Fruit fly (Drosophila melanogaster): Measurements from ENCODE around the gene CG9213.

CG9213 gene

DNA sequence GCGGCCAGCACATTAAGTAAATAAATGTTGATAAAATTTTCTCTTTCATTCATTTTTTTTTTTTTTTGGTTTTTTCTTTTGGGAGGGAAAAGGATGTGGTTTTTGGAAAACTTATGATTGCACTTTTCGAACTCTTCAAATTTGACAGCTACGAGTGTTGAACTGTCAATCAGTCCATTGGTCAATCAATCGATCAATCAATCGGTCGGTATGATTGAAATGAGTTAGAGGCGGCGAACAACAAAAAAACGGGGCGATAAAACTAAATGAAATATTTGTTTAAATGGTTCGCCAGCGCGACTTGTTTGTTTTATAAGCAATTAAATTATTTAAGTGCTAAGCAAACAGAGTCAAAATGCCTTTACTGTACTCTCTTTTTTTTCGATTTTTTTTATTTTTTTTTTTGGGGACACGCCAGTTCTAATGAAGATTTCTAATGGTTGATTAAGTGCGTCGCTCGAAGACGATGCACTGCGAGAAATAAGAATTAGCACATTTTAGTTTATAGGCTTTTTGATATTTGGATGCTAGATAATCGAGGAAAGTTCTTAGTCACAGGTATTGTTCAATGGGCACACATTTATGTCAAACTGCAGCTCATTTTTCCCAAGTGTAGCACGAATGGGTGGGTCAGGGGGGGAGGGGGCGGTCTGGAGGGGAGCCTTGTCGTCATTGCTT, 44.8 kb upstream of the CG9213 start (continued):
- TF ChIP-seq ewg (GFP tag; optimal IDR thresholded peaks at IDR 0.05) (peak; percentile 77), CG6175 (GFP tag; IDR thresholded peaks at IDR 0.05) (0 out of 3 replicates have a peak, but pooled peaks have one; percentile 8), so (GFP tag; IDR thresholded peaks at IDR 0.05) (peak; percentile 52; the same call in 1 of the 3 replicates), CG17568 (GFP tag; optimal IDR thresholded peaks at IDR 0.05) (peak; percentile 49), gce (GFP tag; IDR thresholded peaks at IDR 0.05) (0 out of 3 replicates have a peak, but pooled peaks have one; percentile 56), CG4617 (GFP tag; optimal IDR thresholded peaks at IDR 0.05; ENCODE audit: borderline replicate concordance) (peak; percentile 53), CG31224 (GFP tag; IDR thresholded peaks at IDR 0.05) (peak; percentile 56), pb (GFP tag; optimal IDR thresholded peaks at IDR 0.05) (peak; percentile 55), Usf (GFP tag; optimal IDR thresholded peaks at IDR 0.05) (peak; percentile 50), CG1233 (GFP tag; optimal IDR thresholded peaks at IDR 0.05) (peak; percentile 76), H15 (GFP tag; IDR thresholded peaks at IDR 0.05) (peak; percentile 79), prd (optimal IDR thresholded peaks at IDR 0.05) (no peak), prd (GFP tag; IDR thresholded peaks at IDR 0.05) (peak; percentile 83), CG13424 (tag; optimal IDR thresholded peaks at IDR 0.05) (peak; percentile 82), gem (tag; optimal IDR thresholded peaks at IDR 0.05) (peak; percentile 86), fru (optimal IDR thresholded peaks at IDR 0.05) (no peak), Rx (GFP tag; IDR thresholded peaks at IDR 0.05) (peak; percentile 76), CG7745 (tag; optimal IDR thresholded peaks at IDR 0.05) (no peak), CG9215 (GFP tag; IDR thresholded peaks at IDR 0.05) (peak; percentile 63), seq (GFP tag; IDR thresholded peaks at IDR 0.05) (peak; percentile 60), kah (GFP tag; optimal IDR thresholded peaks at IDR 0.05) (peak; percentile 61), hb (GFP tag; IDR thresholded peaks at IDR 0.05; ENCODE audit: partially characterized antibody) (no peak), CG4328 (GFP tag; optimal IDR thresholded peaks at IDR 0.05) (peak; percentile 47), CG11247 (GFP tag; IDR thresholded peaks at IDR 0.05) (peak; percentile 63; the same call in 1 of the 2 replicates), Dll (GFP tag; IDR thresholded peaks at IDR 0.05; ENCODE audit: partially characterized antibody) (no peak), ap (GFP tag; IDR thresholded peaks at IDR 0.05) (peak; percentile 80), CG3281 (GFP tag; optimal IDR thresholded peaks at IDR 0.05) (peak; percentile 69), vfl (GFP tag; optimal IDR thresholded peaks at IDR 0.05) (peak; percentile 27), CG2199 (GFP tag; IDR thresholded peaks at IDR 0.05) (peak; percentile 49; the same call in 1 of the 3 replicates), CG12769 (tag; optimal IDR thresholded peaks at IDR 0.05) (peak; percentile 80), nerfin-1 (tag; optimal IDR thresholded peaks at IDR 0.05) (peak; percentile 69), NFAT (GFP tag; IDR thresholded peaks at IDR 0.05) (peak; percentile 59; the same call in 1 of the 2 replicates), CG12071 (GFP tag; optimal IDR thresholded peaks at IDR 0.05) (peak; percentile 73), Ssrp (tag; optimal IDR thresholded peaks at IDR 0.05) (peak; percentile 78), bigmax (GFP tag; optimal IDR thresholded peaks at IDR 0.05) (no peak), p53 (GFP tag; optimal IDR thresholded peaks at IDR 0.05) (peak; percentile 14), gcm (GFP tag; optimal IDR thresholded peaks at IDR 0.05) (peak; percentile 56), row (GFP tag; IDR thresholded peaks at IDR 0.05) (peak; percentile 86), CG6254 (GFP tag; optimal IDR thresholded peaks at IDR 0.05) (peak; percentile 65), CG7786 (GFP tag; optimal IDR thresholded peaks at IDR 0.05) (peak; percentile 77), twi (tag; optimal IDR thresholded peaks at IDR 0.05) (peak; percentile 75), CG32767 (GFP tag; IDR thresholded peaks at IDR 0.05) (peak; percentile 40; the same call in 1 of the 2 replicates), CG6765 (GFP tag; optimal IDR thresholded peaks at IDR 0.05) (peak; percentile 23), CG14050 (GFP tag; IDR thresholded peaks at IDR 0.05) (peak; percentile 67; the same call in 2 of the 3 replicates), CG1602 (GFP tag; optimal IDR thresholded peaks at IDR 0.05) (peak; percentile 80), unc-4 (GFP tag; IDR thresholded peaks at IDR 0.05; ENCODE audit: partially characterized antibody) (no peak), CG8765 (GFP tag; IDR thresholded peaks at IDR 0.05) (no peak), CG2202 (tag; optimal IDR thresholded peaks at IDR 0.05) (peak; percentile 54), CG30020 (tag; optimal IDR thresholded peaks at IDR 0.05) (peak; percentile 32), Mrtf (GFP tag; IDR thresholded peaks at IDR 0.05) (peak; percentile 77)
